Worm (Caenorhabditis elegans) whole organism, young adult: Measurements from ENCODE around the gene W01C9.2.

Experiments used
- ccch-3 ChIP-seq: fragments of 200-800 bp; sonication (Bioruptor generic); optimal IDR thresholded peaks from 2 replicates; lab custom pipeline; 2018; ENCODE audit warnings: mild to moderate bottlenecking, missing genetic modification characterization, missing compliant biosample characterization
- hmg-1.2 ChIP-seq: fragments of 200-800 bp; sonication (Bioruptor generic); IDR thresholded peaks from 2 replicates; pipeline ENCODE4 v1.3.6; 2022; ENCODE audit warnings: missing genetic modification reagents, missing genetic modification characterization, missing compliant biosample characterization

The W01C9.2 gene

DNA sequence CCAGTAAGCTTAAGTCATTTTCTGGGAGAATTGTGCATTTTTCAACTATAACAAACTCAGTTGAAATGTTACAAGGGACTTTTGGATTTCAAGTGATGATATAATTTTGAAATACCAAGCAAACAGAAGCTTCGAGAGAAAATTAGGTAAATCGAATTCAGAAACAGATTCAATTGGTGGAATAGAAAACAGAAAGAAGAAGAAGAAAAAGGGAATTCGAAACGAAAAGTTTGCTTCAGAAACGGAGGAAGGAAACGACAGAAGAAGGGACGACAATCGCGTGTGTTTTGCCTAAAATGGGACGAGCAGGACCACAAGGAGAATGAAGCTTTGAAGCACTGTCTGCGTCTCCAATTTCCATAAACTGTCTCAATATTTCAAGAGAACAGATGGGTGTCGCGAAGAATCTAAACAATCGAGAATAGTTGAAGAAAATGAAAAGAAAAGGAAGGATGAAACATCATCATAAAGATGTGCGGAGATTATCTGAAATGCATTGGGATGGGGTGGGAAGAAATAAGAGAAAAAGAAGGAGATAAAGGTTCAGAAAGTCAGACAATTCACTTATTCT lies 51.6 kb downstream of the W01C9.2 start:
- no peak for TF ChIP-seq ccch-3 (GFP tag; lab: Kevin White, UChicago)
- peak; percentile 39; the same call in 1 of the 2 replicates for TF ChIP-seq hmg-1.2 (GFP tag; lab: Robert Waterston, UW)
